Worm (Caenorhabditis elegans): ENCODE measurements around the gene F41G3.10.
A peak's percentile ranks its signal among the peaks of the same experiment; 100 is the strongest.
"Not testable (repeated sequence)": the region's sequence is repeated elsewhere in the genome, so short reads cannot be mapped to it uniquely, and the experiment has no call there.

F41G3.10 gene

DNA sequence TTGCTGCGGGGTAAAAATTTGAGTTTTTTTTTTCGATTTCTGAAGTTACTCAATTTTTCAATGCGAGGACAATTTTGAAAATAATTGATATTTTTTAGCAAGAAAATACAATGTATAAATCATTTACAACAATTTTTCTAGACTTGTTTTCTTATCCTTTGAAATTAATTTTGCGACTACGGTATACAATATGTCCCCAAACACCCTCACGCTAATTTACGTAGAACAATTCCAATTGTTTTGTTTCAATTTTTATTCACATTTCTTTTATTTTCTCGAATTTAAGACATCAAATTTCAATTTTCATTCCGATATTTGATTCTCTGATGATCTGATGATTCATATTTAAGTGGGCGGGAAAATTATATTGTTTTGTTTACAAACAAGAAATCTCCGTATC is 32.7 kb upstream of the F41G3.10 start:
- TF ChIP-seq ceh-28 (tag; optimal IDR thresholded peaks at IDR 0.05) (no peak), nhr-23 (tag; optimal IDR thresholded peaks at IDR 0.05) (no peak), nfya-1 (tag; optimal IDR thresholded peaks at IDR 0.05; ENCODE audit: insufficient read depth) (no peak), ZK546.5 (tag; optimal IDR thresholded peaks at IDR 0.05) (no peak), unc-39 (tag; optimal IDR thresholded peaks at IDR 0.05) (no peak), nhr-67 (tag; optimal IDR thresholded peaks at IDR 0.05) (no peak), nhr-28 (tag; optimal IDR thresholded peaks at IDR 0.05) (no peak)

DNA sequence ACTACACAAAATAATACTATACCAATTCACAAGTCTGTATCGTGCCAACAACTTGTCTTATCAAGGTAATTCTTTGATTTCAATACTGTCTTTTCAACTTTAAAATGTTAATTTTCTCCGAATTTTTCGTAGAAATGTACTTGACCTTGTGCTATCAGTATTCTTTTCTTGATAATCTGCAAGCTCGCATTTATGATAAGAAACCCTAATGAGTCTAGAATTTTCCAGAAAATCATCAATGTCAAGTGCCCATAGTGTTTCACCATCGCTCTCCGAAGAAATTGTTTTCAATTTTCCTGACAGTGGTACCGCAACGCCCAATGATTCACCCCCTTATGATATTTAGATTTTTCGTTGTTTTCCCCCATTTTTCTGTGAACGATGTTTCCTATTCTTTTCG is 31.9 kb upstream of the F41G3.10 start:
- peak; percentile 66 for TF ChIP-seq elt-2 (tag; optimal IDR thresholded peaks at IDR 0.05)
- TF ChIP-seq zag-1 (tag; optimal IDR thresholded peaks at IDR 0.05): no peak
- TF ChIP-seq lsy-12 (tag; optimal IDR thresholded peaks at IDR 0.05): no peak
- peak; percentile 30 for TF ChIP-seq pqm-1 (tag; optimal IDR thresholded peaks at IDR 0.05)

DNA sequence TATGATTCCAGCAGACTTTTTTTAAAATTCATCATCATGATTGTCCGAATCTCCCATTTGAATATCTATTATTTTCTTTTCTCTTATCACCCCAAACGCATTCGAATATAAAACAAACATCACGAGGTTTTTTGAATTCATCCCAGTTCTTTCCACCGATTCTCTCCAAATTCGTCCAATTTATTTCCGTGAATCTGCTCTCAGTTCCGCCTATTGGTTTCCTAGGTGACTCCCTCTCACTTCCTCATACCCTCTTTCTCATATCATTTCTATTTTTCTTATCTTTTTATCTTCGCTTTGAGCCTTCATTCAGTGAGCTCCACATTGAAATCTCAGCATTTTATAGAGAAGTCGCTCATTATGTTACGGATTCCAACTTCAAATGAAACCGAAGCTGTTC is 29.8 kb upstream of the F41G3.10 start, which contains the start of gene T13C2.7:
T13C2.7 (plus strand) TSS at position 301 of the 400 bp plus-strand sequence.
- TF ChIP-seq daf-12 (tag; optimal IDR thresholded peaks at IDR 0.05) (no peak), hmg-11 (tag; optimal IDR thresholded peaks at IDR 0.05) (no peak), egl-27 (tag; optimal IDR thresholded peaks at IDR 0.05) (no peak), nfya-1 (tag; optimal IDR thresholded peaks at IDR 0.05; ENCODE audit: insufficient read depth) (no peak), nhr-77 (tag; optimal IDR thresholded peaks at IDR 0.05) (no peak), ama-1 (optimal IDR thresholded peaks at IDR 0.05) (no peak), fkh-10 (GFP tag; optimal IDR thresholded peaks at IDR 0.05) (no peak), elt-1 (tag; optimal IDR thresholded peaks at IDR 0.05) (no peak), nhr-12 (tag; optimal IDR thresholded peaks at IDR 0.05) (no peak), fkh-2 (tag; optimal IDR thresholded peaks at IDR 0.05) (no peak), nhr-23 (tag; optimal IDR thresholded peaks at IDR 0.05) (no peak), elt-2 (tag; optimal IDR thresholded peaks at IDR 0.05) (no peak), nhr-43 (tag; optimal IDR thresholded peaks at IDR 0.05; ENCODE audit: poor library complexity, severe bottlenecking) (no peak), elt-3 (tag; optimal IDR thresholded peaks at IDR 0.05) (no peak), nhr-76 (tag; optimal IDR thresholded peaks at IDR 0.05) (no peak), ceh-9 (tag; optimal IDR thresholded peaks at IDR 0.05) (no peak), egl-5 (tag; optimal IDR thresholded peaks at IDR 0.05) (no peak), pha-4 (tag; optimal IDR thresholded peaks at IDR 0.05) (no peak), nhr-237 (tag; optimal IDR thresholded peaks at IDR 0.05) (no peak)

- no peak for TF ChIP-seq mml-1 (tag; optimal IDR thresholded peaks at IDR 0.05)
- no peak for TF ChIP-seq nhr-67 (tag; optimal IDR thresholded peaks at IDR 0.05)
- peak; percentile 15 for TF ChIP-seq elt-2 (tag; optimal IDR thresholded peaks at IDR 0.05)
- peak; percentile 63 for TF ChIP-seq snpc-4 (tag; optimal IDR thresholded peaks at IDR 0.05)
- TF ChIP-seq nhr-25 (tag; optimal IDR thresholded peaks at IDR 0.05): peak; percentile 7
- peak; percentile 71 for TF ChIP-seq lin-15B (tag; optimal IDR thresholded peaks at IDR 0.05)
- peak; percentile 30 for TF ChIP-seq lsy-12 (tag; optimal IDR thresholded peaks at IDR 0.05)
- peak; percentile 68 for TF ChIP-seq nfya-1 (tag; optimal IDR thresholded peaks at IDR 0.05; ENCODE audit: insufficient read depth)
- peak; percentile 23 for TF ChIP-seq tbx-2 (tag; optimal IDR thresholded peaks at IDR 0.05)
- TF ChIP-seq nhr-43 (tag; optimal IDR thresholded peaks at IDR 0.05; ENCODE audit: poor library complexity, severe bottlenecking): peak; percentile 90
- TF ChIP-seq pha-4 (tag; optimal IDR thresholded peaks at IDR 0.05): peak; percentile 72
- TF ChIP-seq eor-1 (tag; optimal IDR thresholded peaks at IDR 0.05): no peak
- peak; percentile 1 for TF ChIP-seq egl-5 (tag; optimal IDR thresholded peaks at IDR 0.05)
- peak; percentile 65 for TF ChIP-seq nhr-23 (tag; optimal IDR thresholded peaks at IDR 0.05)
- TF ChIP-seq ceh-9 (tag; optimal IDR thresholded peaks at IDR 0.05): no peak
- TF ChIP-seq elt-3 (tag; optimal IDR thresholded peaks at IDR 0.05): no peak
Observed at ce11 chrII:6776418-6777034, 27.2 kb upstream of the F41G3.10 start, which contains the start of gene ssup-72. Gene ssup-72, plus strand, starts transcription at chrII:6776598.

ce11 chrII:6775076-6775475 is 25.8 kb upstream of the F41G3.10 start, which contains the start of gene agr-1:
Gene agr-1, minus strand, starts transcription at chrII:6775176.
- not testable (repeated sequence) for TF ChIP-seq fkh-2, daf-12, elt-3 (tag; optimal IDR thresholded peaks at IDR 0.05)

Data from whole organism, L3 larva.